Fruit fly (Drosophila melanogaster): Measurements from ENCODE around the gene Aven.

The Aven gene

DNA sequence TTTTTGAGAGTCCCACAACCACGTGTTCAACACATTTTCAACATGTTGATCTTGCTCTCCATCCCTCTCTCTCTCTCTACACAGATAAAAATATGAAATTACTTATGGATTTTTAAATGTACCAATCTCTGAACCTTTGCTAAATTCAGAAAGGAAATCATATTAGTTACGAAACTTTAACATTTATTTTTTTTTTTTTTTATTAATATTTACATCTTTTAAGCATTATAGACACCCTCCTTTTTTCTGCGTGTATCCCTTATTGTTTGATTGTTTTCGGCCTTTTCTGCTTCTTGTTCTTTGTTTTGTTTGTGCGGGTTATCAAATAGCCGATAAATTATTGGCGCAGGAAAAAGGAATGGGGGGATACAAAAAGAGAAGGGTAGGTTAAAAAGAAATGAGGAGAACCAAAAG is 37.0 kb upstream of the Aven start (continued):
- peak; percentile 84 for TF ChIP-seq CG30020 (tag; optimal IDR thresholded peaks at IDR 0.05)
- TF ChIP-seq CG7786 (GFP tag; optimal IDR thresholded peaks at IDR 0.05) = peak; percentile 84
- TF ChIP-seq CG12219 (GFP tag; optimal IDR thresholded peaks at IDR 0.05) = peak; percentile 82
- peak; percentile 94 for TF ChIP-seq Dbx (GFP tag; IDR thresholded peaks at IDR 0.05)
- TF ChIP-seq bcd (GFP tag; optimal IDR thresholded peaks at IDR 0.05) = peak; percentile 93
- peak; percentile 71 for TF ChIP-seq CG17802 (tag; optimal IDR thresholded peaks at IDR 0.05)
- peak; percentile 73 for TF ChIP-seq nom (GFP tag; optimal IDR thresholded peaks at IDR 0.05)
- no peak; the same call in 1 of the 2 replicates for TF ChIP-seq Gsc (GFP tag; IDR thresholded peaks at IDR 0.05)
- TF ChIP-seq CG15073 (GFP tag; optimal IDR thresholded peaks at IDR 0.05) = peak; percentile 53
- TF ChIP-seq kni (GFP tag; optimal IDR thresholded peaks at IDR 0.05) = peak; percentile 79
- TF ChIP-seq Mrtf (GFP tag; IDR thresholded peaks at IDR 0.05) = peak; percentile 93
- TF ChIP-seq kah (GFP tag; optimal IDR thresholded peaks at IDR 0.05) = peak; percentile 95
- TF ChIP-seq Awh (GFP tag; IDR thresholded peaks at IDR 0.05) = peak; percentile 95
- peak; percentile 96 for TF ChIP-seq HLH3B (GFP tag; IDR thresholded peaks at IDR 0.05)
- TF ChIP-seq CG17186 (GFP tag; optimal IDR thresholded peaks at IDR 0.05) = peak; percentile 25
- peak; percentile 89 for TF ChIP-seq Vsx1 (GFP tag; optimal IDR thresholded peaks at IDR 0.05)
- peak; percentile 88 for TF ChIP-seq CG5245 (GFP tag; optimal IDR thresholded peaks at IDR 0.05)
- peak; percentile 90 for TF ChIP-seq CG6765 (GFP tag; optimal IDR thresholded peaks at IDR 0.05)
- peak; percentile 96 for TF ChIP-seq Dek (tag; optimal IDR thresholded peaks at IDR 0.05)
- TF ChIP-seq CG10267 (tag; optimal IDR thresholded peaks at IDR 0.05) = peak; percentile 96
- TF ChIP-seq cg (GFP tag; optimal IDR thresholded peaks at IDR 0.05) = no peak
- no peak for TF ChIP-seq Dll (GFP tag; IDR thresholded peaks at IDR 0.05; ENCODE audit: partially characterized antibody)
- peak; percentile 88 for TF ChIP-seq CG4707 (GFP tag; optimal IDR thresholded peaks at IDR 0.05)
- TF ChIP-seq CG31224 (GFP tag; IDR thresholded peaks at IDR 0.05) = peak; percentile 92
- TF ChIP-seq Mad (GFP tag; optimal IDR thresholded peaks at IDR 0.05) = peak; percentile 87
- no peak for TF ChIP-seq Dref (GFP tag; IDR thresholded peaks at IDR 0.05)
- TF ChIP-seq CG7963 (GFP tag; IDR thresholded peaks at IDR 0.05; ENCODE audit: partially characterized antibody) = no peak
- peak; percentile 93 for TF ChIP-seq NFAT (GFP tag; IDR thresholded peaks at IDR 0.05)
- TF ChIP-seq CG8359 (GFP tag; optimal IDR thresholded peaks at IDR 0.05; ENCODE audit: borderline replicate concordance) = peak; percentile 80
- TF ChIP-seq tio (GFP tag; optimal IDR thresholded peaks at IDR 0.05) = peak; percentile 91
- peak; percentile 96 for TF ChIP-seq phol (tag; optimal IDR thresholded peaks at IDR 0.05)
- TF ChIP-seq CG5180 (GFP tag; optimal IDR thresholded peaks at IDR 0.05) = peak; percentile 83
- no peak for TF ChIP-seq gfzf (GFP tag; optimal IDR thresholded peaks at IDR 0.05)
- peak; percentile 91 for TF ChIP-seq CG2875 (GFP tag; optimal IDR thresholded peaks at IDR 0.05)
- TF ChIP-seq CG17359 (tag; optimal IDR thresholded peaks at IDR 0.05) = peak; percentile 97
- peak; percentile 98 for TF ChIP-seq vvl (GFP tag; IDR thresholded peaks at IDR 0.05)
- TF ChIP-seq gcm2 (GFP tag; optimal IDR thresholded peaks at IDR 0.05) = peak; percentile 38
- no peak for TF ChIP-seq sr (GFP tag; IDR thresholded peaks at IDR 0.05)
- peak; percentile 98 for TF ChIP-seq CG32532 (GFP tag; IDR thresholded peaks at IDR 0.05)
- TF ChIP-seq Opbp (GFP tag; IDR thresholded peaks at IDR 0.05; ENCODE audit: partially characterized antibody) = no peak
- peak; percentile 80 to 90 for TF ChIP-seq chif (GFP tag; optimal IDR thresholded peaks at IDR 0.05)
- peak; percentile 70 for TF ChIP-seq fd64A (GFP tag; optimal IDR thresholded peaks at IDR 0.05)
- TF ChIP-seq Lim3 (GFP tag; IDR thresholded peaks at IDR 0.05) = peak; percentile 66
- peak; percentile 98 for TF ChIP-seq CoRest (tag; optimal IDR thresholded peaks at IDR 0.05)
- TF ChIP-seq CG10366 (GFP tag; IDR thresholded peaks at IDR 0.05) = peak; percentile 95
- 0 out of 2 replicates have a peak, but pooled peaks have one; percentile 52 for TF ChIP-seq aop (GFP tag; IDR thresholded peaks at IDR 0.05)
- peak; percentile 89 for TF ChIP-seq CG10462 (GFP tag; optimal IDR thresholded peaks at IDR 0.05)
- peak; percentile 84 for TF ChIP-seq CG15514 (GFP tag; optimal IDR thresholded peaks at IDR 0.05)
- peak; percentile 95 for TF ChIP-seq CG11085 (GFP tag; IDR thresholded peaks at IDR 0.05)
- peak; percentile 85 for TF ChIP-seq CG1647 (GFP tag; optimal IDR thresholded peaks at IDR 0.05)
